Worm (Caenorhabditis elegans): ENCODE measurements around the gene C18B10.6.
A peak's percentile ranks its signal among the peaks of the same experiment; 100 is the strongest.

The C18B10.6 gene

DNA sequence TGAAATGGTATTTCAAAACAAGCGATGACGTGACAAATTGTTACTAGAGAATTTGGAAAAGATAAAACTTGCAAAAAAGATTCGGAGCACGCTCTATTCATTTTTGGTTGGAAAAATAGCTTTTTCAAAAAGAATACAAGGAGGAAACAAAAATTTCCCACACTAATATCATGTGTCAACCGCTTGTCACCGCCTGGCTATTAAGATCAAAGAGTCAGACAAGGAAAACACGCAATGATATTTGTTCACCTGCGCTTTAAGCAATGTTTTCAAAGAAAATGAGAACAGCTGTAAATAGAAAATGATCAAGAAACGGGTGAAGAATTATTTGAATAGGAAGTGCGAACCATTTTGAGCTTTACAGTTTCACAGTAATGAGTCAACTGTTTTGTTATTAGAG, 4.1 kb downstream of the C18B10.6 start, which contains the start of gene srh-125:
TSS of gene srh-125 (minus strand) at position 101 of the 400 bp plus-strand sequence.
- no peak for TF ChIP-seq php-3 (GFP tag; IDR thresholded peaks at IDR 0.05)
- no peak for TF ChIP-seq pha-4 (GFP tag; IDR thresholded peaks at IDR 0.05)
- no peak for TF ChIP-seq pha-4 (tag; optimal IDR thresholded peaks at IDR 0.05)
- TF ChIP-seq hlh-30 (tag; optimal IDR thresholded peaks at IDR 0.05; ENCODE audit: insufficient read depth) = no peak
- no peak for TF ChIP-seq aha-1 (tag)
- TF ChIP-seq spr-1 (tag; optimal IDR thresholded peaks at IDR 0.05) = no peak
- TF ChIP-seq F10B5.3 (tag; optimal IDR thresholded peaks at IDR 0.05) = no peak
- no peak for TF ChIP-seq F49E8.2 (tag; optimal IDR thresholded peaks at IDR 0.05; ENCODE audit: borderline replicate concordance)
- no peak for TF ChIP-seq ceh-62 (tag; optimal IDR thresholded peaks at IDR 0.05)
- no peak for TF ChIP-seq duxl-1 (tag; optimal IDR thresholded peaks at IDR 0.05; ENCODE audit: poor library complexity)
- TF ChIP-seq lsy-2 (tag; optimal IDR thresholded peaks at IDR 0.05) = no peak
- no peak for TF ChIP-seq mes-2 (tag; optimal IDR thresholded peaks at IDR 0.05; ENCODE audit: poor library complexity, severe bottlenecking)
- TF ChIP-seq mdl-1 (tag; optimal IDR thresholded peaks at IDR 0.05) = no peak
- no peak for TF ChIP-seq nhr-48 (tag; optimal IDR thresholded peaks at IDR 0.05)
- TF ChIP-seq sdz-12 (GFP tag; optimal IDR thresholded peaks at IDR 0.05) = no peak
- no peak for TF ChIP-seq snpc-1.2 (GFP tag; IDR thresholded peaks at IDR 0.05)
- TF ChIP-seq dve-1 (tag; optimal IDR thresholded peaks at IDR 0.05; ENCODE audit: insufficient read depth) = no peak
- TF ChIP-seq ztf-7 (tag; optimal IDR thresholded peaks at IDR 0.05) = no peak
- no peak for TF ChIP-seq R02D3.7 (tag; optimal IDR thresholded peaks at IDR 0.05)
- TF ChIP-seq fos-1 (tag; optimal IDR thresholded peaks at IDR 0.05) = no peak

DNA sequence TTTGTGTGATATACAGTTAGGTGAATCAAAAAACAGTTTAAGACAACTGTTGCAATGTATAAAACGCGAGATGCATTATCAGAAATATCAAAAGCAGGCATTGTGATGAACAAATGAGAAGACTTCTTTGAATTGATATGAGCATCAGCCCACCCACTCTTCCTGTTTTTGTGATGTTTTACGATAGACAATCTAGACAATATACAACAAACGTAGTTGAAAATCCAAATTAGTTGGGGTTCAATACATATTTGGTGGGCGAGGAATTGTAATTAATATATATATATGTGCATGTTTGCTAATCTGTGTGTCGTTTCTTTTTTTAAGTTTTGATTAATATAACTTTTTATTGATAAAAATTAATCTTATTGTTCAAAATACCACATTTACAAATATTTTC, 8.0 kb downstream of the C18B10.6 start, which contains the start of gene str-28:
TSS of gene str-28 (minus strand) at position 101 of the 400 bp plus-strand sequence.
- no peak for TF ChIP-seq aly-2 (tag; optimal IDR thresholded peaks at IDR 0.05)

DNA sequence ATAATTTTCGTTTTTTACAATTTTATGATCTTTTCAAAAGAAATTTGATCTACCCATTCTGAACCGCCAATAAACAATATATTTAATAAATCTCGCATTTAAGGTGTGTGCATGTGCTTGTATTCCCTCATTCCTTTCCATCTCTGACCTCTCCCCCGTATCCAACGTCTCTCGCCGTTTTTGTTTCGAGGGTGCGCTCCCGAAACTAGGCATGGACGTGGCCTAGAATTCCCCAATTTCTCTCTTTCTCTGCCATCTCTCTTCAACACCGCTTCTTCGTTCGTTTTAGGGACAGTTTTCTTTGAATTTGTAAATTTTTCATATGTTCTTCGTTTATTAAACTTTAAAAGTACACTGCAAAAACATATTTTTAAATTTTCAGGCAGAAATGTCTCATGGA, 15.3 kb downstream of the C18B10.6 start, which contains the start of gene F25E5.1:
TSS of gene F25E5.1 (plus strand) at position 376 of the 400 bp plus-strand sequence.
- TF ChIP-seq nhr-102 (tag; optimal IDR thresholded peaks at IDR 0.05) (peak; percentile 26), nhr-6 (tag; optimal IDR thresholded peaks at IDR 0.05) (peak; percentile 70), nhr-28 (tag; optimal IDR thresholded peaks at IDR 0.05) (peak; percentile 59), daf-12 (tag; optimal IDR thresholded peaks at IDR 0.05) (no peak), madf-5 (GFP tag; IDR thresholded peaks at IDR 0.05) (no peak), lin-15B (tag; optimal IDR thresholded peaks at IDR 0.05) (no peak), hlh-30 (tag; optimal IDR thresholded peaks at IDR 0.05; ENCODE audit: insufficient read depth) (peak; percentile 63), lsy-2 (tag; optimal IDR thresholded peaks at IDR 0.05) (no peak), nhr-77 (tag; optimal IDR thresholded peaks at IDR 0.05) (no peak), hlh-11 (tag; optimal IDR thresholded peaks at IDR 0.05) (no peak), lin-29 (GFP tag; IDR thresholded peaks at IDR 0.05) (no peak), gei-8 (GFP tag; optimal IDR thresholded peaks at IDR 0.05) (no peak), dve-1 (tag; optimal IDR thresholded peaks at IDR 0.05; ENCODE audit: insufficient read depth) (no peak), F26F4.8 (GFP tag; conservative IDR thresholded peaks at IDR 0.05) (no peak), mxl-2 (GFP tag; conservative IDR thresholded peaks at IDR 0.05) (no peak), cey-2 (tag; optimal IDR thresholded peaks at IDR 0.05; ENCODE audit: borderline replicate concordance, insufficient read depth) (no peak), ama-1 (optimal IDR thresholded peaks at IDR 0.05) (no peak), zag-1 (tag; optimal IDR thresholded peaks at IDR 0.05) (no peak), ceh-44 (GFP tag; IDR thresholded peaks at IDR 0.05) (peak; percentile 17; the same call in 1 of the 2 replicates), hmg-1.1 (GFP tag; IDR thresholded peaks at IDR 0.05) (peak; percentile 61; the same call in 1 of the 2 replicates), spr-1 (tag; optimal IDR thresholded peaks at IDR 0.05) (no peak), rbr-2 (tag; optimal IDR thresholded peaks at IDR 0.05) (peak; percentile 53), ceh-28 (tag; optimal IDR thresholded peaks at IDR 0.05) (no peak), mdt-29 (GFP tag; IDR thresholded peaks at IDR 0.05) (no peak), ZK546.5 (tag; optimal IDR thresholded peaks at IDR 0.05) (no peak), mes-2 (tag; optimal IDR thresholded peaks at IDR 0.05; ENCODE audit: poor library complexity, severe bottlenecking) (peak; percentile 95), mep-1 (tag; optimal IDR thresholded peaks at IDR 0.05) (no peak), snpc-1.2 (GFP tag; IDR thresholded peaks at IDR 0.05) (no peak), lin-13 (GFP tag; optimal IDR thresholded peaks at IDR 0.05) (no peak), T26A8.4 (GFP tag; IDR thresholded peaks at IDR 0.05) (no peak), unc-130 (GFP tag; optimal IDR thresholded peaks at IDR 0.05) (peak; percentile 52), set-16 (GFP tag; IDR thresholded peaks at IDR 0.05) (no peak)

Data from whole organism, L4 larva.